Worm (Caenorhabditis elegans) whole organism, L4 larva: ENCODE results near the gene maph-1.3.

ENCODE experiments used
- D1046.2 ChIP-seq: fragments of 200-800 bp; sonication (Bioruptor generic); IDR thresholded peaks from 2 replicates; pipeline ENCODE4 v1.3.6; 2022; ENCODE audit warnings: missing genetic modification characterization, missing compliant biosample characterization
- F10B5.3 ChIP-seq: sonication (generic microtip); optimal IDR thresholded peaks from 2 replicates; lab custom pipeline; 2016; ENCODE audit warnings: mild to moderate bottlenecking, missing genetic modification characterization, missing compliant biosample characterization
- F37D6.2 ChIP-seq: sonication (generic microtip); optimal IDR thresholded peaks from 2 replicates; lab custom pipeline; 2016; ENCODE audit warnings: mild to moderate bottlenecking, missing genetic modification characterization, missing compliant biosample characterization
- R02D3.7 ChIP-seq: fragments of 150-350 bp; sonication (generic microtip); optimal IDR thresholded peaks from 3 replicates; lab custom pipeline; 2014; ENCODE audit warnings: missing biosample characterization, missing genetic modification characterization
- T20F7.1 ChIP-seq: fragments of 200-800 bp; sonication (Bioruptor generic); optimal IDR thresholded peaks from 2 replicates; lab custom pipeline; 2018; ENCODE audit warnings: mild to moderate bottlenecking, missing genetic modification characterization, missing compliant biosample characterization
- T26A8.4 ChIP-seq: fragments of 200-800 bp; sonication (Bioruptor generic); IDR thresholded peaks from 2 replicates; pipeline ENCODE4 v1.3.6; 2022; ENCODE audit warnings: missing genetic modification characterization, missing compliant biosample characterization
- Y105C5A.15 ChIP-seq: fragments of 200-800 bp; sonication (Bioruptor generic); IDR thresholded peaks from 2 replicates; pipeline ENCODE4 v1.3.6; 2022; ENCODE audit warnings: missing genetic modification characterization, missing compliant biosample characterization
- Y5F2A.4 ChIP-seq: fragments of 200-800 bp; sonication (Bioruptor generic); optimal IDR thresholded peaks from 2 replicates; lab custom pipeline; 2018; ENCODE audit warnings: mild to moderate bottlenecking, missing genetic modification characterization, missing compliant biosample characterization
- Y75B8A.6 ChIP-seq: fragments of 200-800 bp; sonication (Bioruptor generic); IDR thresholded peaks from 2 replicates; pipeline ENCODE4 v1.3.6; 2022; ENCODE audit warnings: missing genetic modification reagents, missing genetic modification characterization, missing compliant biosample characterization
- ZK337.2 ChIP-seq: fragments of 200-800 bp; sonication (Bioruptor generic); IDR thresholded peaks from 2 replicates; pipeline ENCODE4 v1.3.6; 2022; ENCODE audit warnings: missing genetic modification reagents, missing genetic modification characterization, missing compliant biosample characterization
- ZK546.5 ChIP-seq, 2 experiments: sonication (generic microtip); optimal IDR thresholded peaks; 2 replicates each; lab custom pipeline; 2017; ENCODE audit warnings: missing biosample characterization in 2 of 2, missing genetic modification characterization in 2 of 2
- aly-2 ChIP-seq: sonication (generic microtip); optimal IDR thresholded peaks from 2 replicates; lab custom pipeline; 2018; ENCODE audit warnings: missing biosample characterization, missing genetic modification characterization
- arid-1 ChIP-seq: fragments of 200-800 bp; sonication (Bioruptor generic); conservative IDR thresholded peaks from 2 replicates; pipeline ENCODE4 v1.3.6; 2022; ENCODE audit warnings: missing genetic modification reagents, missing genetic modification characterization, missing compliant biosample characterization
- ceh-82 ChIP-seq: sonication (generic microtip); optimal IDR thresholded peaks from 2 replicates; lab custom pipeline; 2017; ENCODE audit warnings: missing biosample characterization, missing genetic modification characterization
- cey-2 ChIP-seq: sonication (generic microtip); optimal IDR thresholded peaks from 3 replicates; lab custom pipeline; 2017; ENCODE audit warnings: missing genetic modification characterization, mild to moderate bottlenecking, missing compliant biosample characterization, antibody characterized with exemption, borderline replicate concordance; ENCODE audit not compliant: insufficient read depth
- daf-8 ChIP-seq: fragments of 200-800 bp; sonication (Bioruptor generic); IDR thresholded peaks from 2 replicates; pipeline ENCODE4 v1.3.6; 2022; ENCODE audit warnings: missing genetic modification characterization, missing compliant biosample characterization
- dmd-9 ChIP-seq: fragments of 200-800 bp; sonication (Bioruptor generic); IDR thresholded peaks from 2 replicates; pipeline ENCODE4 v1.3.6; 2022; ENCODE audit warnings: missing genetic modification reagents, missing genetic modification characterization, missing compliant biosample characterization
- dpl-1 ChIP-seq: fragments of 150-350 bp; optimal IDR thresholded peaks from 2 replicates; lab custom pipeline; 2014; ENCODE audit warnings: missing biosample characterization, missing genetic modification reagents, missing genetic modification characterization
- egl-27 ChIP-seq: sonication (generic microtip); optimal IDR thresholded peaks from 3 replicates; lab custom pipeline; 2017; ENCODE audit warnings: missing biosample characterization, missing genetic modification reagents, missing genetic modification characterization
- egl-43 ChIP-seq: fragments of 200-800 bp; sonication (Bioruptor generic); IDR thresholded peaks from 2 replicates; pipeline ENCODE4 v1.3.6; 2022; ENCODE audit warnings: missing genetic modification reagents, missing genetic modification characterization, missing compliant biosample characterization
- fos-1 ChIP-seq: fragments of 150-350 bp; optimal IDR thresholded peaks from 2 replicates; lab custom pipeline; 2014; ENCODE audit warnings: missing biosample characterization, missing genetic modification characterization
- hif-1 ChIP-seq, 2 experiments: sonication (generic microtip); optimal IDR thresholded peaks; 2 replicates each; lab custom pipeline; 2016 to 2017; ENCODE audit warnings: missing compliant biosample characterization in 2 of 2, missing genetic modification characterization in 2 of 2, missing genetic modification reagents in 2 of 2, missing genotype in 2 of 2, mild to moderate bottlenecking in 1 of 2
- hlh-11 ChIP-seq: fragments of 200-800 bp; sonication (Bioruptor generic); optimal IDR thresholded peaks from 2 replicates; lab custom pipeline; 2018; ENCODE audit warnings: mild to moderate bottlenecking, missing genetic modification characterization, missing compliant biosample characterization
- lim-7 ChIP-seq: fragments of 200-800 bp; sonication (Bioruptor generic); IDR thresholded peaks from 2 replicates; pipeline ENCODE4 v1.3.6; 2022; ENCODE audit warnings: missing genetic modification characterization, missing compliant biosample characterization
- lin-15B ChIP-seq: fragments of 150-350 bp; sonication (generic microtip); optimal IDR thresholded peaks from 3 replicates; lab custom pipeline; 2014; ENCODE audit warnings: missing biosample characterization, missing genetic modification characterization
- lin-29 ChIP-seq: fragments of 200-800 bp; sonication (Bioruptor generic); IDR thresholded peaks from 2 replicates; pipeline ENCODE4 v1.3.6; 2022; ENCODE audit warnings: missing genetic modification reagents, missing genetic modification characterization, missing compliant biosample characterization
- lin-39 ChIP-seq: fragments of 150-350 bp; optimal IDR thresholded peaks from 2 replicates; lab custom pipeline; 2014; ENCODE audit warnings: missing biosample characterization, missing genetic modification reagents, missing genetic modification characterization
- mdt-29 ChIP-seq: fragments of 200-800 bp; sonication (Bioruptor generic); IDR thresholded peaks from 2 replicates; pipeline ENCODE4 v1.3.6; 2022; ENCODE audit warnings: missing genetic modification reagents, missing genetic modification characterization, missing compliant biosample characterization
- mes-2 ChIP-seq: sonication (generic microtip); optimal IDR thresholded peaks from 2 replicates; lab custom pipeline; 2016; ENCODE audit warnings: missing genotype, mild to moderate bottlenecking, missing genetic modification characterization, missing compliant biosample characterization; ENCODE audit not compliant: poor library complexity, severe bottlenecking
- nhr-10 ChIP-seq: fragments of 150-350 bp; optimal IDR thresholded peaks from 2 replicates; lab custom pipeline; 2014; ENCODE audit warnings: missing biosample characterization, missing genetic modification characterization
- nhr-111 ChIP-seq: fragments of 200-800 bp; sonication (Bioruptor generic); optimal IDR thresholded peaks from 2 replicates; lab custom pipeline; 2018; ENCODE audit warnings: mild to moderate bottlenecking, missing genetic modification characterization, missing compliant biosample characterization
- nhr-237 ChIP-seq: sonication (generic microtip); optimal IDR thresholded peaks from 2 replicates; lab custom pipeline; 2017; ENCODE audit warnings: missing biosample characterization, missing genetic modification characterization
- nhr-25 ChIP-seq: sonication (generic microtip); optimal IDR thresholded peaks from 2 replicates; lab custom pipeline; 2017; ENCODE audit warnings: missing genetic modification characterization, mild to moderate bottlenecking, missing compliant biosample characterization, antibody characterized with exemption, moderate library complexity, borderline replicate concordance; ENCODE audit not compliant: insufficient read depth
- nhr-41 ChIP-seq: fragments of 200-800 bp; sonication (Bioruptor generic); IDR thresholded peaks from 2 replicates; pipeline ENCODE4 v1.3.6; 2022; ENCODE audit warnings: missing genetic modification reagents, missing genetic modification characterization, missing compliant biosample characterization
- nhr-48 ChIP-seq: sonication (generic microtip); optimal IDR thresholded peaks from 2 replicates; lab custom pipeline; 2016; ENCODE audit warnings: mild to moderate bottlenecking, missing genetic modification characterization, missing compliant biosample characterization
- nhr-76 ChIP-seq: fragments of 150-350 bp; optimal IDR thresholded peaks from 2 replicates; lab custom pipeline; 2014; ENCODE audit warnings: missing biosample characterization, missing genetic modification characterization
- nhr-77 ChIP-seq: fragments of 150-350 bp; optimal IDR thresholded peaks from 2 replicates; lab custom pipeline; 2014; ENCODE audit warnings: missing biosample characterization, missing genetic modification characterization
- rbr-2 ChIP-seq: sonication (generic microtip); optimal IDR thresholded peaks from 2 replicates; lab custom pipeline; 2016; ENCODE audit warnings: missing genotype, missing genetic modification characterization, missing compliant biosample characterization
- saeg-2 ChIP-seq: fragments of 200-800 bp; sonication (Bioruptor generic); IDR thresholded peaks from 2 replicates; pipeline ENCODE4 v1.3.6; 2022; ENCODE audit warnings: missing genetic modification reagents, missing genetic modification characterization, missing compliant biosample characterization
- sdz-12 ChIP-seq: fragments of 200-800 bp; sonication (Bioruptor generic); optimal IDR thresholded peaks from 2 replicates; lab custom pipeline; 2018; ENCODE audit warnings: mild to moderate bottlenecking, missing genetic modification characterization, missing compliant biosample characterization
- set-16 ChIP-seq: fragments of 200-800 bp; sonication (Bioruptor generic); IDR thresholded peaks from 2 replicates; pipeline ENCODE4 v1.3.6; 2022; ENCODE audit warnings: missing genetic modification reagents, missing genetic modification characterization, missing compliant biosample characterization
- skn-1 ChIP-seq: fragments of 150-350 bp; optimal IDR thresholded peaks from 2 replicates; lab custom pipeline; 2014; ENCODE audit warnings: missing biosample characterization, missing genetic modification characterization
- snpc-1.2 ChIP-seq: fragments of 200-800 bp; sonication (Bioruptor generic); IDR thresholded peaks from 2 replicates; pipeline ENCODE4 v1.3.6; 2022; ENCODE audit warnings: missing genetic modification reagents, missing genetic modification characterization, missing compliant biosample characterization
- snpc-4 ChIP-seq: fragments of 150-350 bp; optimal IDR thresholded peaks from 2 replicates; lab custom pipeline; 2014; ENCODE audit warnings: missing biosample characterization, missing genetic modification characterization
- spr-3 ChIP-seq: fragments of 200-800 bp; sonication (Bioruptor generic); optimal IDR thresholded peaks from 2 replicates; lab custom pipeline; 2018; ENCODE audit warnings: mild to moderate bottlenecking, missing genetic modification characterization, missing compliant biosample characterization
- tag-97 ChIP-seq: fragments of 200-800 bp; sonication (Bioruptor generic); IDR thresholded peaks from 2 replicates; pipeline ENCODE4 v1.3.6; 2022; ENCODE audit warnings: missing genetic modification characterization, missing compliant biosample characterization
- tra-1 ChIP-seq: fragments of 200-800 bp; sonication (Bioruptor generic); IDR thresholded peaks from 2 replicates; pipeline ENCODE4 v1.3.6; 2022; ENCODE audit warnings: missing genetic modification reagents, missing genetic modification characterization, missing compliant biosample characterization
- unc-39 ChIP-seq: sonication (generic microtip); optimal IDR thresholded peaks from 2 replicates; lab custom pipeline; 2017; ENCODE audit warnings: missing biosample characterization, missing genetic modification characterization
- zip-2 ChIP-seq: fragments of 150-350 bp; optimal IDR thresholded peaks from 2 replicates; lab custom pipeline; 2014; ENCODE audit warnings: missing biosample characterization, missing genetic modification characterization
- ztf-7 ChIP-seq: fragments of 150-350 bp; optimal IDR thresholded peaks from 2 replicates; lab custom pipeline; 2014; ENCODE audit warnings: missing biosample characterization, missing genetic modification characterization

The maph-1.3 gene

DNA sequence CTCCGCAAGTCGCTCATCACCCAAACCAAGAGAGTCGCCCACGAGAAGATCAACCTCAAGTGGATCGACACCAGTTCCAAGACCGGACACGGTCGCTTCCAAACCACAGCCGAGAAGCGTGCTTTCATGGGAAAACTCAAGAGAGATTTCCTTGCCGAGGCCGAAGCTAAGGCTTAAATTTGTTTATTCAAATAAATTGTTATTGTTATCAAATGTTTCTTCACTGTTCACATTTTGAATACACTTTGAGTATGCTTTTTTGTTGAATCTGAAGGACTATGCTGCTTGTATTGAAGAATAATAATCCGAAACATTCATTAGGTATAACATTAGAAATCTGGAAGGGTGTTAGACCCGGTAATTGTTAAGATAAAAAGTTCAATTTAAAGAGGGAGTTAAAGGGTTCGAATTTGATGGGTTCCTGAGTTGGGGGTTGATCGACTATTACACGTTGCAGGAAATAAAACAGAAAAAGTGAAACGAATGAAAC is 24.6 kb downstream of the maph-1.3 start (continued):
- no peak for TF ChIP-seq cey-2 (tag; lab: Kevin White, UChicago)
- TF ChIP-seq T20F7.1 (GFP tag; lab: Kevin White, UChicago), result peak; percentile 36
- no peak for TF ChIP-seq dpl-1 (GFP tag; lab: Kevin White, UChicago)
- no peak for TF ChIP-seq saeg-2 (GFP tag; lab: Robert Waterston, UW)
- TF ChIP-seq R02D3.7 (tag; lab: Kevin White, UChicago), result no peak
- no peak for TF ChIP-seq nhr-10 (tag; lab: Kevin White, UChicago)
- peak; percentile 57 for TF ChIP-seq Y5F2A.4 (GFP tag; lab: Kevin White, UChicago)
- peak; percentile 27; the same call in 1 of the 2 replicates for TF ChIP-seq Y105C5A.15 (GFP tag; lab: Robert Waterston, UW)
- no peak for TF ChIP-seq rbr-2 (tag; lab: Kevin White, UChicago)
- TF ChIP-seq lim-7 (GFP tag; lab: Robert Waterston, UW), result peak; percentile 64
- peak; percentile 75; the same call in 1 of the 2 replicates for TF ChIP-seq D1046.2 (GFP tag; lab: Robert Waterston, UW)
- no peak for TF ChIP-seq lin-29 (GFP tag; lab: Robert Waterston, UW)
- no peak for TF ChIP-seq hif-1 (tag; optimal IDR thresholded peaks at IDR 0.05; lab: Kevin White, UChicago)
- no peak for TF ChIP-seq F10B5.3 (tag; lab: Kevin White, UChicago)
- no peak for TF ChIP-seq tag-97 (GFP tag; lab: Robert Waterston, UW)
- TF ChIP-seq spr-3 (GFP tag; lab: Kevin White, UChicago), result peak; percentile 54
- TF ChIP-seq ZK546.5 (tag; optimal IDR thresholded peaks at IDR 0.05; lab: Kevin White, UChicago), result no peak
- TF ChIP-seq zip-2 (tag; lab: Kevin White, UChicago), result no peak
- TF ChIP-seq dmd-9 (GFP tag; lab: Robert Waterston, UW), result no peak
- TF ChIP-seq arid-1 (GFP tag; lab: Robert Waterston, UW), result peak; percentile 66; the same call in 1 of the 2 replicates
- no peak for TF ChIP-seq nhr-76 (tag; lab: Kevin White, UChicago)
- peak; percentile 86 for TF ChIP-seq aly-2 (tag; lab: Kevin White, UChicago)
- TF ChIP-seq ZK337.2 (GFP tag; lab: Robert Waterston, UW), result no peak
- TF ChIP-seq sdz-12 (GFP tag; lab: Kevin White, UChicago), result no peak
- peak; percentile 32 for TF ChIP-seq nhr-77
- TF ChIP-seq lin-39 (tag; lab: Kevin White, UChicago), result no peak
- TF ChIP-seq tra-1 (GFP tag; lab: Robert Waterston, UW), result no peak; the same call in 1 of the 2 replicates
- peak; percentile 16 for TF ChIP-seq nhr-48 (tag; lab: Kevin White, UChicago)
- TF ChIP-seq T26A8.4 (GFP tag; lab: Robert Waterston, UW), result peak; percentile 59; the same call in 1 of the 2 replicates
- TF ChIP-seq egl-43 (GFP tag; lab: Robert Waterston, UW), result peak; percentile 3; the same call in 1 of the 2 replicates
- peak; percentile 71 for TF ChIP-seq snpc-1.2 (GFP tag; lab: Robert Waterston, UW)
- no peak for TF ChIP-seq daf-8 (GFP tag; lab: Robert Waterston, UW)
- peak; percentile 58 for TF ChIP-seq mes-2 (tag; lab: Kevin White, UChicago)
- TF ChIP-seq F37D6.2 (tag; lab: Kevin White, UChicago), result no peak
- no peak for TF ChIP-seq fos-1 (tag; lab: Kevin White, UChicago)
- no peak for TF ChIP-seq unc-39 (tag; lab: Kevin White, UChicago)
- no peak for TF ChIP-seq nhr-237 (tag; lab: Kevin White, UChicago)
- TF ChIP-seq lin-15B (tag; lab: Kevin White, UChicago), result no peak
- 0 out of 2 replicates have a peak, but pooled peaks have one; percentile 47 for TF ChIP-seq nhr-41 (GFP tag; lab: Robert Waterston, UW)
- no peak for TF ChIP-seq nhr-25 (tag; lab: Kevin White, UChicago)
- no peak for TF ChIP-seq ztf-7 (tag; lab: Kevin White, UChicago)
- no peak for TF ChIP-seq egl-27 (tag; lab: Kevin White, UChicago)
- no peak for TF ChIP-seq ceh-82 (tag; lab: Kevin White, UChicago)
- TF ChIP-seq mdt-29 (GFP tag; lab: Robert Waterston, UW), result 0 out of 2 replicates have a peak, but pooled peaks have one; percentile 67
- TF ChIP-seq set-16, result peak; percentile 44
- peak; percentile 55; the same call in 1 of the 2 replicates for TF ChIP-seq Y75B8A.6 (GFP tag; lab: Robert Waterston, UW)
- TF ChIP-seq skn-1, result no peak
- TF ChIP-seq nhr-111 (GFP tag; lab: Kevin White, UChicago), result no peak
- no peak for TF ChIP-seq hlh-11
- no peak for TF ChIP-seq snpc-4 (tag; lab: Kevin White, UChicago)
